Worm (Caenorhabditis elegans): ENCODE measurements around the gene fbxl-4.

- TF ChIP-seq klf-2 (GFP tag; conservative IDR thresholded peaks at IDR 0.05): no peak
- no peak for TF ChIP-seq flt-1 (GFP tag; IDR thresholded peaks at IDR 0.05)
- TF ChIP-seq ztf-23 (GFP tag; IDR thresholded peaks at IDR 0.05): no peak
- TF ChIP-seq tab-1 (GFP tag; IDR thresholded peaks at IDR 0.05): no peak
- no peak for TF ChIP-seq cog-1 (tag; optimal IDR thresholded peaks at IDR 0.05)
- TF ChIP-seq med-1 (GFP tag; optimal IDR thresholded peaks at IDR 0.05; ENCODE audit: insufficient read depth): no peak
These were observed 28.1 kb upstream of the fbxl-4 start for ce11 chrX:6560495-6560894.

Measured in whole organism, midembryonic.